Fruit fly (Drosophila melanogaster) whole organism, adult: ENCODE results near the gene CG32262.

Source experiments
- CG12768 ChIP-seq: fragments of 200-800 bp; sonication (Bioruptor generic); optimal IDR thresholded peaks from 2 replicates; lab custom pipeline; 2017; ENCODE audit warnings: missing biosample characterization, missing genetic modification characterization, mild to moderate bottlenecking, moderate library complexity, missing genetic modification reagents
- CG5204 ChIP-seq: fragments of 200-800 bp; sonication (Bioruptor generic); optimal IDR thresholded peaks from 2 replicates; lab custom pipeline; 2016; ENCODE audit warnings: missing biosample characterization, missing genetic modification characterization
- CG7101 ChIP-seq: fragments of 200-800 bp; sonication (Bioruptor generic); optimal IDR thresholded peaks from 2 replicates; lab custom pipeline; 2018; ENCODE audit warnings: missing biosample characterization, mild to moderate bottlenecking, missing genetic modification characterization, moderate library complexity
- Hr96 ChIP-seq: fragments of 200-800 bp; sonication (Bioruptor generic); optimal IDR thresholded peaks from 2 replicates; lab custom pipeline; 2016; ENCODE audit warnings: missing biosample characterization, missing genetic modification characterization
- Mnt ChIP-seq: fragments of 200-800 bp; sonication (Bioruptor generic); optimal IDR thresholded peaks from 2 replicates; lab custom pipeline; 2016; ENCODE audit warnings: missing biosample characterization, mild to moderate bottlenecking, missing genetic modification characterization
- bab1 ChIP-seq: fragments of 200-800 bp; sonication (Bioruptor generic); optimal IDR thresholded peaks from 3 replicates; lab custom pipeline; 2019; ENCODE audit warnings: missing biosample characterization, mild to moderate bottlenecking, missing genetic modification characterization, moderate library complexity
- kay ChIP-seq: fragments of 200-800 bp; sonication (Bioruptor generic); peaks from one replicate; lab custom pipeline; 2016; ENCODE audit warnings: missing biosample characterization, missing genetic modification characterization, borderline replicate concordance
- ovo ChIP-seq: fragments of 200-800 bp; sonication (Bioruptor generic); optimal IDR thresholded peaks from 2 replicates; lab custom pipeline; 2016; ENCODE audit warnings: missing biosample characterization, missing genetic modification characterization
- tj ChIP-seq: fragments of 200-800 bp; sonication (Bioruptor generic); optimal IDR thresholded peaks from 3 replicates; lab custom pipeline; 2017; ENCODE audit warnings: missing biosample characterization, mild to moderate bottlenecking, missing genetic modification characterization, moderate library complexity

- TF ChIP-seq kay (no peak), CG7101 (tag; lab: Kevin White, UChicago) (no peak), bab1 (GFP tag; lab: Kevin White, UChicago) (no peak), Mnt (GFP tag; lab: Kevin White, UChicago) (no peak), CG5204 (GFP tag; lab: Kevin White, UChicago) (no peak), Hr96 (GFP tag; lab: Kevin White, UChicago) (no peak), tj (no peak), ovo (GFP tag; lab: Kevin White, UChicago) (no peak), CG12768 (no peak)
Measured at dm6 chr3L:3763335-3763734, 46.7 kb downstream of the CG32262 start.
